Worm (Caenorhabditis elegans) whole organism, late embryonic: ENCODE measurements around the gene C28H8.2.

Experiments
- ahr-1 ChIP-seq: sonication (generic microtip); optimal IDR thresholded peaks from 2 replicates; lab custom pipeline; 2016; ENCODE audit warnings: missing genetic modification characterization, missing compliant biosample characterization
- ceh-18 ChIP-seq: sonication (generic microtip); optimal IDR thresholded peaks from 2 replicates; lab custom pipeline; 2016; ENCODE audit warnings: missing genetic modification characterization, missing compliant biosample characterization
- ceh-22 ChIP-seq: sonication (generic microtip); optimal IDR thresholded peaks from 2 replicates; lab custom pipeline; 2017; ENCODE audit warnings: missing biosample characterization, missing genetic modification characterization
- ceh-30 ChIP-seq: fragments of 150-350 bp; optimal IDR thresholded peaks from 2 replicates; lab custom pipeline; 2014; ENCODE audit warnings: missing biosample characterization, missing genetic modification characterization
- dmd-4 ChIP-seq: sonication (generic microtip); optimal IDR thresholded peaks from 2 replicates; lab custom pipeline; 2016; ENCODE audit warnings: borderline replicate concordance, missing genetic modification characterization, missing compliant biosample characterization
- fax-1 ChIP-seq: sonication (generic microtip); optimal IDR thresholded peaks from 2 replicates; lab custom pipeline; 2016; ENCODE audit warnings: missing genotype, missing genetic modification characterization, missing compliant biosample characterization
- fkh-10 ChIP-seq: fragments of 150-350 bp; optimal IDR thresholded peaks from 2 replicates; lab custom pipeline; 2014; ENCODE audit warnings: missing biosample characterization, missing genetic modification reagents, missing genetic modification characterization
- hlh-30 ChIP-seq: sonication (generic microtip); optimal IDR thresholded peaks from 2 replicates; lab custom pipeline; 2017; ENCODE audit warnings: antibody characterized with exemption, missing genetic modification characterization, missing compliant biosample characterization; ENCODE audit not compliant: insufficient read depth
- hlh-8 ChIP-seq: sonication (generic microtip); optimal IDR thresholded peaks from 2 replicates; lab custom pipeline; 2016; ENCODE audit warnings: missing genotype, missing genetic modification characterization, missing compliant biosample characterization
- nhr-11 ChIP-seq: fragments of 150-350 bp; optimal IDR thresholded peaks from 2 replicates; lab custom pipeline; 2014; ENCODE audit warnings: missing biosample characterization, missing genetic modification characterization
- odd-2 ChIP-seq: sonication (generic microtip); optimal IDR thresholded peaks from 2 replicates; lab custom pipeline; 2017; ENCODE audit warnings: antibody characterized with exemption, mild to moderate bottlenecking, missing genetic modification characterization, missing compliant biosample characterization
- pqm-1 ChIP-seq: sonication (generic microtip); optimal IDR thresholded peaks from 2 replicates; lab custom pipeline; 2016; ENCODE audit warnings: missing genetic modification characterization, missing compliant biosample characterization
- tbx-2 ChIP-seq: sonication (generic microtip); optimal IDR thresholded peaks from 2 replicates; lab custom pipeline; 2016; ENCODE audit warnings: missing genetic modification characterization, missing compliant biosample characterization
- unc-86 ChIP-seq: sonication (generic microtip); optimal IDR thresholded peaks from 2 replicates; lab custom pipeline; 2016; ENCODE audit warnings: missing genetic modification characterization, missing compliant biosample characterization

- TF ChIP-seq hlh-30 (tag; lab: Kevin White, UChicago) (no peak), tbx-2 (tag; lab: Kevin White, UChicago) (no peak), ceh-18 (tag; lab: Kevin White, UChicago) (no peak), ahr-1 (no peak), hlh-8 (tag; lab: Kevin White, UChicago) (no peak), fkh-10 (no peak), nhr-11 (tag; lab: Kevin White, UChicago) (no peak), odd-2 (tag; lab: Kevin White, UChicago) (no peak), ceh-22 (no peak), fax-1 (tag; lab: Kevin White, UChicago) (no peak), dmd-4 (tag; lab: Kevin White, UChicago) (no peak), ceh-30 (no peak), pqm-1 (no peak), unc-86 (tag; lab: Kevin White, UChicago) (no peak)
Measured at ce11 chrIII:5879291-5879968, 40.7 kb upstream of the C28H8.2 start, which contains the start of gene hpo-10.
